Worm (Caenorhabditis elegans): ENCODE measurements around the gene F09E5.7.

F09E5.7 gene

DNA sequence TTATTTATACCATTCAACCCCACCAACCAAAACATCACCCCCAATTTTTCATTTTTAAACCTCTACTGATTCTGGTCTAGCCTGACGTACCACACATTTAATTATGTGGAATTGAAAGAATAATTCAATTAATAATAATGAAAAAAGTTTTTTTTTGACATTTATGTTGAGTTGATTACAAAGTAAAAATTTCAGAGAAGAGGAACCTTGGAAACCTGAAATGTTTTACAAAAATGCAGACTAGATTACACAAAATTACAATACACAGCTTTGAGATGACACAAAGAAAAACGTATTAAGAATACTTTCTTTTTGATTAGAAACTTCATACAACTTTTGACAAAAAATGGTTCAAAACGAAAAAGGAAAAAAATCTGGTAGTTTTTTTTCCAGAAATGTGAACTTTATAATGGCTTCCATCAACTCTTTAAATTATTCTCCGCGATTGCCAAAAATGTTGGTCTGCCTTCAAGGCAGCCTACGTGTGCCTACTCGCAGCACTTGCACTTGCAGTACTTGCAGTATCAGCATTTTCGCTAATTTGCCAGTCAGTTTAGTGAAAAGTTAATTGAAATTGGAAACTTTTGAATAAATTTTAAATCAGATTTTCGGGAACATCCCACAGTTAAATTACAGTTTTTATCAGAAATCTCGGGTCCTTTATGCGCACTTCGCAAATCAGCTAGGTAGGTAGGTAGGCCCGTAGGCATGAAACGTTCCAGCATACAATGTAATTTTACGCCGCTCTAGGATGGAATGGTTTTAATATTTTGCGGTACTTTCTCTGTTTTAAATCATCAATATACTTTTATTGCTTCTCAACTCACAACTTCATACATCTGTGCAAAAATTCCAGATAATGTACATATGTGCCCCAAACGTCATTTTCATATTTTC is 11.0 kb upstream of the F09E5.7 start (continued):
- TF ChIP-seq grh-1 (GFP tag; IDR thresholded peaks at IDR 0.05) (no peak), nhr-71 (tag; optimal IDR thresholded peaks at IDR 0.05) (no peak), lin-15B (tag; optimal IDR thresholded peaks at IDR 0.05) (no peak), hpl-2 (GFP tag; optimal IDR thresholded peaks at IDR 0.05) (no peak), egl-27 (tag; optimal IDR thresholded peaks at IDR 0.05) (no peak)

DNA sequence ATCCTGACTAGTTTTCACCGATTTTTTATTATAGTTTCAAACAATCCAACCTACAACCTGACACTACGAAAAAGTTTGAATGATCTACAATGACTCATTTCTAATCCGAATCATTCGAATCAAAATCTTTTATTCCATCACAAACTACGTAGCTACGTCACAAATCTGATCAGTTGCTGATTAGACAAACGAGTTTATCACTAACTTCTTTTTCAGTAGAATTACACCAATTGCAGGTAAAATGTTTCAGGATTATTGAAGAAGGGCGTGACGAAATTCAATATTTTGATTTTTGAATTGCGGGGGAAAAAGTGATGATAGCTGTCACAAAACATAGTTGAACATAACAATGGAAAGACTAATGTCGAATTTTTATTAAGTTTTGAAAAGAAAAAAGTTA is 10.3 kb upstream of the F09E5.7 start:
- TF ChIP-seq lsy-2 (tag; optimal IDR thresholded peaks at IDR 0.05) (no peak), nhr-77 (tag; optimal IDR thresholded peaks at IDR 0.05) (no peak), hpl-2 (GFP tag; optimal IDR thresholded peaks at IDR 0.05) (no peak), nhr-71 (tag; optimal IDR thresholded peaks at IDR 0.05) (peak; percentile 32), sup-37 (GFP tag; optimal IDR thresholded peaks at IDR 0.05) (no peak), nhr-47 (tag; optimal IDR thresholded peaks at IDR 0.05) (peak; percentile 40), fkh-8 (tag; optimal IDR thresholded peaks at IDR 0.05) (peak; percentile 43), nhr-20 (tag; optimal IDR thresholded peaks at IDR 0.05) (no peak), grh-1 (GFP tag; IDR thresholded peaks at IDR 0.05) (no peak), nhr-90 (tag; optimal IDR thresholded peaks at IDR 0.05; ENCODE audit: poor library complexity) (no peak), C34B4.2 (tag; optimal IDR thresholded peaks at IDR 0.05) (no peak), lin-14 (GFP tag; optimal IDR thresholded peaks at IDR 0.05) (no peak), ceh-88 (GFP tag; IDR thresholded peaks at IDR 0.05) (no peak), vab-15 (tag; optimal IDR thresholded peaks at IDR 0.05) (no peak), alr-1 (tag; optimal IDR thresholded peaks at IDR 0.05; ENCODE audit: borderline replicate concordance) (no peak), unc-98 (GFP tag; IDR thresholded peaks at IDR 0.05) (no peak), sox-4 (tag; optimal IDR thresholded peaks at IDR 0.05) (no peak), ces-1 (GFP tag; optimal IDR thresholded peaks at IDR 0.05) (no peak), dsc-1 (tag; optimal IDR thresholded peaks at IDR 0.05) (peak; percentile 95), F16B12.6 (tag; optimal IDR thresholded peaks at IDR 0.05) (no peak), swsn-7 (tag; optimal IDR thresholded peaks at IDR 0.05) (no peak), mab-9 (GFP tag; IDR thresholded peaks at IDR 0.05) (no peak), mdl-1 (tag; optimal IDR thresholded peaks at IDR 0.05) (no peak), aha-1 (tag; optimal IDR thresholded peaks at IDR 0.05) (no peak), snpc-4 (tag; optimal IDR thresholded peaks at IDR 0.05) (no peak), efl-1 (optimal IDR thresholded peaks at IDR 0.05) (no peak), efl-1 (GFP tag; optimal IDR thresholded peaks at IDR 0.05 in 1 of 2) (peak in 1 of 2 experiments; percentile 67), irx-1 (tag; optimal IDR thresholded peaks at IDR 0.05) (no peak), C16A3.4 (tag; optimal IDR thresholded peaks at IDR 0.05) (no peak), ceh-90 (tag; optimal IDR thresholded peaks at IDR 0.05) (no peak), hlh-17 (GFP tag; optimal IDR thresholded peaks at IDR 0.05; ENCODE audit: borderline replicate concordance) (no peak), jun-1 (tag; optimal IDR thresholded peaks at IDR 0.05) (no peak), unc-62 (GFP tag; optimal IDR thresholded peaks at IDR 0.05) (no peak)

DNA sequence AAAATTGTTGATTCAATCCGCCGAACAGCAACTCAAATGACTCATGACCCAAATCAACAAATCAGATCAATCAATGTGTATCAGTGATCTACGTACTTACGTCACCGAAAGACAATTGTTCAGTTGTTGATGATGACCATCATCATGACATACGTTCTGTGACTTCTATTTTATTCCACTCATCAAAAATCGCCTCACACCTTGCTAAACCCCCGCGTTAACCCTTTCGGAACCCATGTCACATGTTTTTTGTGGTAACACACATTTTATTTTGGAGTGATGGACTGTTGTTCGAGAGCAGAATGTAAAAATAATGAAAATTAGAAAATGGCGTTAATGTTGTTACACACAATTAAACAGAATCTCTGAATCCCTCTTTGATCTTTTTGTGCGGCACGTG is 9.5 kb upstream of the F09E5.7 start:
- TF ChIP-seq rnt-1 (tag; optimal IDR thresholded peaks at IDR 0.05) (peak; percentile 5), C16A3.4 (tag; optimal IDR thresholded peaks at IDR 0.05) (no peak), lin-14 (GFP tag; optimal IDR thresholded peaks at IDR 0.05) (peak; percentile 4), lin-35 (GFP tag; optimal IDR thresholded peaks at IDR 0.05) (peak in 1 of 2 experiments; percentile 13), fkh-4 (tag; optimal IDR thresholded peaks at IDR 0.05; ENCODE audit: borderline replicate concordance) (no peak), lin-13 (GFP tag; optimal IDR thresholded peaks at IDR 0.05) (no peak), lir-3 (tag; optimal IDR thresholded peaks at IDR 0.05; ENCODE audit: poor library complexity) (no peak), elt-2 (tag; optimal IDR thresholded peaks at IDR 0.05) (no peak), nhr-71 (tag; optimal IDR thresholded peaks at IDR 0.05) (peak; percentile 5), efl-3 (GFP tag; optimal IDR thresholded peaks at IDR 0.05) (no peak)
